Fruit fly (Drosophila melanogaster) Kc167 (cell line): ENCODE measurements around the gene CG33342.

Experiments used
- Myc ChIP-seq: fragments of >200 bp; optimal IDR thresholded peaks from 2 replicates; lab custom pipeline; 2017; ENCODE audit warnings: missing external identifiers
- insv ChIP-seq: fragments of >200 bp; optimal IDR thresholded peaks from 3 replicates; lab custom pipeline; 2018; ENCODE audit warnings: missing external identifiers
- psq ChIP-seq: fragments of >200 bp; optimal IDR thresholded peaks from 2 replicates; lab custom pipeline; 2017; ENCODE audit warnings: missing external identifiers

- TF ChIP-seq Myc (lab: Kevin White, UChicago): no peak
- TF ChIP-seq psq (lab: Kevin White, UChicago): no peak
- no peak for TF ChIP-seq insv (lab: Kevin White, UChicago)
Measured at dm6 chr3R:24384952-24385351, 8.3 kb downstream of the CG33342 start, which contains the start of gene CG17780.
